Worm (Caenorhabditis elegans): ENCODE measurements around the gene F12F6.1.

Gene F12F6.1

ce11 chrIV:11592165-11592564, 8.4 kb downstream of the F12F6.1 start, which contains the start of gene spe-36:
TSS of gene spe-36 (minus strand) at chrIV:11592265.
- TF ChIP-seq hlh-17 (GFP tag; optimal IDR thresholded peaks at IDR 0.05; ENCODE audit: borderline replicate concordance) (no peak), blmp-1 (tag; optimal IDR thresholded peaks at IDR 0.05) (no peak), C16A3.4 (tag; optimal IDR thresholded peaks at IDR 0.05) (no peak), egl-13 (tag; optimal IDR thresholded peaks at IDR 0.05) (no peak), mab-9 (GFP tag; IDR thresholded peaks at IDR 0.05) (no peak), lin-14 (GFP tag; optimal IDR thresholded peaks at IDR 0.05) (no peak), xbp-1 (tag; optimal IDR thresholded peaks at IDR 0.05) (no peak), pag-3 (tag; optimal IDR thresholded peaks at IDR 0.05; ENCODE audit: borderline replicate concordance, insufficient read depth) (no peak), ceh-82 (tag; optimal IDR thresholded peaks at IDR 0.05) (no peak), pqm-1 (tag; optimal IDR thresholded peaks at IDR 0.05) (no peak), unc-86 (tag; optimal IDR thresholded peaks at IDR 0.05) (no peak), efl-3 (GFP tag; optimal IDR thresholded peaks at IDR 0.05) (no peak), mep-1 (tag; optimal IDR thresholded peaks at IDR 0.05) (no peak)

- TF ChIP-seq Y116A8C.19 (tag; optimal IDR thresholded peaks at IDR 0.05; ENCODE audit: borderline replicate concordance), result no peak
- no peak for TF ChIP-seq unc-62 (GFP tag; optimal IDR thresholded peaks at IDR 0.05)
- no peak for TF ChIP-seq vab-15 (tag; optimal IDR thresholded peaks at IDR 0.05)
- TF ChIP-seq aly-2 (tag; optimal IDR thresholded peaks at IDR 0.05), result no peak
- TF ChIP-seq xbp-1 (tag; optimal IDR thresholded peaks at IDR 0.05), result peak; percentile 49
- no peak for TF ChIP-seq elt-2 (tag; optimal IDR thresholded peaks at IDR 0.05)
- TF ChIP-seq nhr-77 (tag; optimal IDR thresholded peaks at IDR 0.05), result no peak
- TF ChIP-seq snpc-4 (tag; optimal IDR thresholded peaks at IDR 0.05), result peak; percentile 20
- peak; percentile 66 for TF ChIP-seq nhr-71 (tag; optimal IDR thresholded peaks at IDR 0.05)
- no peak; the same call in 1 of the 2 replicates for TF ChIP-seq nhr-19 (GFP tag; conservative IDR thresholded peaks at IDR 0.05)
- peak; percentile 38 for TF ChIP-seq C16A3.4 (tag; optimal IDR thresholded peaks at IDR 0.05)
- TF ChIP-seq nhr-84 (tag; optimal IDR thresholded peaks at IDR 0.05), result no peak
- TF ChIP-seq nhr-47 (tag; optimal IDR thresholded peaks at IDR 0.05), result peak; percentile 63
- peak; percentile 24 for TF ChIP-seq sox-4 (tag; optimal IDR thresholded peaks at IDR 0.05)
- no peak for TF ChIP-seq ztf-4 (tag; optimal IDR thresholded peaks at IDR 0.05)
- TF ChIP-seq nhr-76 (tag; optimal IDR thresholded peaks at IDR 0.05), result no peak
- peak; percentile 89 for TF ChIP-seq ceh-90 (tag; optimal IDR thresholded peaks at IDR 0.05)
- TF ChIP-seq lin-15B (tag; optimal IDR thresholded peaks at IDR 0.05), result peak; percentile 66
- no peak for TF ChIP-seq jun-1 (tag; optimal IDR thresholded peaks at IDR 0.05)
- no peak for TF ChIP-seq ama-1 (optimal IDR thresholded peaks at IDR 0.05)
- TF ChIP-seq ceh-63 (GFP tag; optimal IDR thresholded peaks at IDR 0.05), result no peak
- peak; percentile 31 for TF ChIP-seq tbx-2 (tag; optimal IDR thresholded peaks at IDR 0.05)
- TF ChIP-seq ceh-82 (tag; optimal IDR thresholded peaks at IDR 0.05), result peak in 1 of 3 experiments; percentile 3
- TF ChIP-seq lin-13 (GFP tag; optimal IDR thresholded peaks at IDR 0.05), result no peak
- peak; percentile 2 for TF ChIP-seq pax-3 (tag; optimal IDR thresholded peaks at IDR 0.05)
- TF ChIP-seq elt-3 (tag; optimal IDR thresholded peaks at IDR 0.05), result peak in 1 of 6 experiments; percentile 48
- TF ChIP-seq nhr-28 (tag; optimal IDR thresholded peaks at IDR 0.05), result no peak
- TF ChIP-seq C04F5.9 (tag; optimal IDR thresholded peaks at IDR 0.05), result peak; percentile 44
- peak; percentile 31; the same call in 1 of the 2 replicates for TF ChIP-seq isw-1 (GFP tag; IDR thresholded peaks at IDR 0.05)
- TF ChIP-seq sptf-1 (tag; optimal IDR thresholded peaks at IDR 0.05), result no peak
- no peak for TF ChIP-seq efl-3 (GFP tag; optimal IDR thresholded peaks at IDR 0.05)
- no peak for TF ChIP-seq tlp-1 (tag; optimal IDR thresholded peaks at IDR 0.05)
- TF ChIP-seq pag-3 (tag; optimal IDR thresholded peaks at IDR 0.05; ENCODE audit: borderline replicate concordance, insufficient read depth), result no peak
- peak; percentile 75 for TF ChIP-seq irx-1 (tag; optimal IDR thresholded peaks at IDR 0.05)
- TF ChIP-seq nhr-237 (tag; optimal IDR thresholded peaks at IDR 0.05), result no peak
- TF ChIP-seq ztf-11 (tag; optimal IDR thresholded peaks at IDR 0.05), result peak in 1 of 2 experiments; percentile 53
- peak; percentile 19 to 43 for TF ChIP-seq efl-1 (optimal IDR thresholded peaks at IDR 0.05)
- TF ChIP-seq efl-1 (GFP tag; optimal IDR thresholded peaks at IDR 0.05 in 1 of 2), result peak; percentile 46 to 83
- TF ChIP-seq hlh-17 (GFP tag; optimal IDR thresholded peaks at IDR 0.05; ENCODE audit: borderline replicate concordance), result no peak
- peak; percentile 71 for TF ChIP-seq skn-1 (tag; optimal IDR thresholded peaks at IDR 0.05)
- no peak; the same call in 1 of the 2 replicates for TF ChIP-seq unc-98 (GFP tag; IDR thresholded peaks at IDR 0.05)
- peak in 2 of 3 experiments; percentile 39 to 55 for TF ChIP-seq dpl-1 (GFP tag; optimal IDR thresholded peaks at IDR 0.05)
- peak; percentile 14 for TF ChIP-seq nhr-11 (tag; optimal IDR thresholded peaks at IDR 0.05)
- peak; percentile 59 for TF ChIP-seq egl-13 (tag; optimal IDR thresholded peaks at IDR 0.05)
- TF ChIP-seq fkh-4 (tag; optimal IDR thresholded peaks at IDR 0.05; ENCODE audit: borderline replicate concordance), result peak; percentile 37
These were observed 9.1 kb downstream of the F12F6.1 start for ce11 chrIV:11592820-11593219.

Measured in whole organism, L1 larva.